Worm (Caenorhabditis elegans) whole organism, L4 larva: Measurements from ENCODE around the gene ppat-1.

Source experiments
- Y105C5A.15 ChIP-seq: fragments of 200-800 bp; sonication (Bioruptor generic); IDR thresholded peaks from 2 replicates; pipeline ENCODE4 v1.3.6; 2022; ENCODE audit warnings: missing genetic modification characterization, missing compliant biosample characterization
- egl-27 ChIP-seq: sonication (generic microtip); optimal IDR thresholded peaks from 3 replicates; lab custom pipeline; 2017; ENCODE audit warnings: missing biosample characterization, missing genetic modification reagents, missing genetic modification characterization
- hmg-1.1 ChIP-seq: fragments of 200-800 bp; sonication (Bioruptor generic); IDR thresholded peaks from 2 replicates; pipeline ENCODE4 v1.3.6; 2022; ENCODE audit warnings: missing genetic modification reagents, missing genetic modification characterization, missing compliant biosample characterization
- lin-39 ChIP-seq: fragments of 150-350 bp; optimal IDR thresholded peaks from 2 replicates; lab custom pipeline; 2014; ENCODE audit warnings: missing biosample characterization, missing genetic modification reagents, missing genetic modification characterization
- unc-39 ChIP-seq: sonication (generic microtip); optimal IDR thresholded peaks from 2 replicates; lab custom pipeline; 2017; ENCODE audit warnings: missing biosample characterization, missing genetic modification characterization
- unc-62 ChIP-seq, 3 experiments: fragments of 150-350 bp in 1 of 3; sonication (generic microtip); optimal IDR thresholded peaks in 2 of 3; peaks in 1 of 3; 1 replicate in 1 of 3; 2 replicates in 2 of 3; lab custom pipeline; 2014 to 2017; ENCODE audit warnings: missing biosample characterization in 3 of 3, missing genetic modification characterization in 3 of 3, missing genetic modification reagents in 3 of 3, missing genotype in 1 of 3

- TF ChIP-seq egl-27 (tag; lab: Kevin White, UChicago) (no peak), unc-62 (GFP tag; optimal IDR thresholded peaks at IDR 0.05 in 1 of 2; lab: Kevin White, UChicago) (no peak), unc-62 (tag; optimal IDR thresholded peaks at IDR 0.05; lab: Kevin White, UChicago) (no peak), Y105C5A.15 (GFP tag; lab: Robert Waterston, UW) (no peak), lin-39 (tag; lab: Kevin White, UChicago) (no peak), hmg-1.1 (GFP tag; lab: Robert Waterston, UW) (no peak), unc-39 (tag; lab: Kevin White, UChicago) (no peak)
Observed at ce11 chrIII:4699922-4700321, 10.8 kb downstream of the ppat-1 start, which contains the start of gene sel-13.
